Worm (Caenorhabditis elegans): ENCODE measurements around the gene srx-36.

ce11 chrV:7118796-7119195, 12.1 kb downstream of the srx-36 start, which contains the start of gene srx-33:
- TF ChIP-seq W03F9.2 (tag; optimal IDR thresholded peaks at IDR 0.05) (no peak), dao-5 (tag; optimal IDR thresholded peaks at IDR 0.05) (no peak), him-1 (tag; optimal IDR thresholded peaks at IDR 0.05) (no peak)

Measured in whole organism, L4/young adult.